Fruit fly (Drosophila melanogaster) whole organism, embryonic: ENCODE results near the gene anchor.

Source experiments
- CG5245 ChIP-seq: fragments of 200-800 bp; sonication (Bioruptor generic); optimal IDR thresholded peaks from 3 replicates; lab custom pipeline; 2016; ENCODE audit warnings: missing biosample characterization, missing genetic modification characterization
- Gug ChIP-seq: fragments of 200-800 bp; sonication (Bioruptor generic); IDR thresholded peaks from 4 replicates; pipeline ENCODE4 v1.3.6; 2022; ENCODE audit warnings: missing biosample characterization, missing genetic modification characterization
- abd-A ChIP-seq: fragments of 200-800 bp; sonication (Bioruptor generic); optimal IDR thresholded peaks from 3 replicates; lab custom pipeline; 2019; ENCODE audit warnings: missing biosample characterization, mild to moderate bottlenecking, missing genetic modification characterization, moderate library complexity
- fd102C ChIP-seq: fragments of 200-800 bp; sonication (Bioruptor generic); optimal IDR thresholded peaks from 2 replicates; lab custom pipeline; 2018; ENCODE audit warnings: missing biosample characterization, mild to moderate bottlenecking, missing genetic modification characterization, moderate library complexity
- gro ChIP-seq: fragments of 200-800 bp; sonication (Bioruptor generic); optimal IDR thresholded peaks from 2 replicates; lab custom pipeline; 2016; ENCODE audit warnings: missing biosample characterization, missing genetic modification characterization
- tll ChIP-seq, 2 experiments: fragments of 200-800 bp in 1 of 2; fragments of >200 bp in 1 of 2; sonication (Bioruptor generic) in 1 of 2; optimal IDR thresholded peaks; 2 replicates each; lab custom pipeline; 2017 to 2019; ENCODE audit warnings: missing biosample characterization in 2 of 2, missing genetic modification characterization in 2 of 2, mild to moderate bottlenecking in 1 of 2, moderate library complexity in 1 of 2

- no peak for TF ChIP-seq CG5245 (GFP tag; lab: Kevin White, UChicago)
- TF ChIP-seq abd-A (tag; lab: Kevin White, UChicago): no peak
- no peak for TF ChIP-seq fd102C
- no peak for TF ChIP-seq gro (GFP tag; lab: Kevin White, UChicago)
- no peak for TF ChIP-seq Gug (GFP tag; lab: Robert Waterston, UW)
- no peak for TF ChIP-seq tll (GFP tag; optimal IDR thresholded peaks at IDR 0.05; lab: Kevin White, UChicago)
Measured at dm6 chr3L:17608185-17609067, 13.2 kb upstream of the anchor start.
